Fruit fly (Drosophila melanogaster) whole organism, embryonic: ENCODE results near the gene CG43059.

Source experiments
- Antp ChIP-seq: fragments of 200-800 bp; sonication (Bioruptor generic); optimal IDR thresholded peaks from 3 replicates; lab custom pipeline; 2016; ENCODE audit warnings: missing biosample characterization, missing genetic modification characterization
- Asciz ChIP-seq: fragments of 200-800 bp; sonication (Bioruptor generic); optimal IDR thresholded peaks from 2 replicates; lab custom pipeline; 2017; ENCODE audit warnings: missing biosample characterization, mild to moderate bottlenecking, missing genetic modification characterization, missing genetic modification reagents
- Bdp1 ChIP-seq: fragments of 200-800 bp; sonication (Bioruptor generic); optimal IDR thresholded peaks from 3 replicates; lab custom pipeline; 2016; ENCODE audit warnings: missing biosample characterization, missing genetic modification characterization
- CG10366 ChIP-seq: fragments of 200-800 bp; sonication (Bioruptor generic); IDR thresholded peaks from 2 replicates; pipeline ENCODE4 v1.3.6; 2022; ENCODE audit warnings: missing biosample characterization, missing genetic modification characterization
- CG12155 ChIP-seq: fragments of 200-800 bp; sonication (Bioruptor generic); optimal IDR thresholded peaks from 3 replicates; lab custom pipeline; 2016; ENCODE audit warnings: missing biosample characterization, missing genetic modification characterization
- CG1602 ChIP-seq: fragments of 200-800 bp; sonication (Bioruptor generic); optimal IDR thresholded peaks from 3 replicates; lab custom pipeline; 2016; ENCODE audit warnings: missing biosample characterization, missing genetic modification characterization
- CG1647 ChIP-seq: fragments of 200-800 bp; sonication (Bioruptor generic); optimal IDR thresholded peaks from 3 replicates; lab custom pipeline; 2016; ENCODE audit warnings: missing biosample characterization, missing genetic modification characterization
- CG18764 ChIP-seq: fragments of 200-800 bp; sonication (Bioruptor generic); optimal IDR thresholded peaks from 3 replicates; lab custom pipeline; 2016; ENCODE audit warnings: missing biosample characterization, missing genetic modification characterization
- CG2199 ChIP-seq: fragments of 200-800 bp; sonication (Bioruptor generic); IDR thresholded peaks from 3 replicates; pipeline ENCODE4 v1.3.6; 2022; ENCODE audit warnings: missing biosample characterization, missing genetic modification characterization
- CG6272 ChIP-seq: fragments of 200-800 bp; sonication (Bioruptor generic); IDR thresholded peaks from 2 replicates; pipeline ENCODE4 v1.3.6; 2022; ENCODE audit warnings: missing biosample characterization, missing genetic modification characterization
- CG6765 ChIP-seq: fragments of 200-800 bp; sonication (Bioruptor generic); optimal IDR thresholded peaks from 3 replicates; lab custom pipeline; 2017; ENCODE audit warnings: missing biosample characterization, mild to moderate bottlenecking, missing genetic modification characterization
- CG8924 ChIP-seq: fragments of 200-800 bp; optimal IDR thresholded peaks from 3 replicates; lab custom pipeline; 2019; ENCODE audit warnings: missing biosample characterization, mild to moderate bottlenecking, missing genetic modification characterization, moderate library complexity
- CG9215 ChIP-seq: fragments of 200-800 bp; sonication (Bioruptor generic); IDR thresholded peaks from 2 replicates; pipeline ENCODE4 v1.3.6; 2022; ENCODE audit warnings: missing biosample characterization, missing genetic modification characterization
- CG9609 ChIP-seq: fragments of 200-800 bp; sonication (Bioruptor generic); optimal IDR thresholded peaks from 3 replicates; lab custom pipeline; 2016; ENCODE audit warnings: missing biosample characterization, missing genetic modification characterization
- CTCF ChIP-seq: fragments of 200-800 bp; sonication (Bioruptor generic); optimal IDR thresholded peaks from 2 replicates; lab custom pipeline; 2017; ENCODE audit warnings: missing biosample characterization, mild to moderate bottlenecking, missing genetic modification characterization, moderate library complexity
- D ChIP-seq, 2 experiments: fragments of 200-800 bp in 1 of 2; fragments of >200 bp in 1 of 2; sonication (Bioruptor generic) in 1 of 2; optimal IDR thresholded peaks; 2 replicates in 1 of 2; 3 replicates in 1 of 2; lab custom pipeline; 2017; ENCODE audit warnings: mild to moderate bottlenecking in 1 of 2, missing biosample characterization in 1 of 2, missing genetic modification characterization in 1 of 2, missing genetic modification reagents in 1 of 2
- Dad ChIP-seq: fragments of 200-800 bp; sonication (Bioruptor generic); optimal IDR thresholded peaks from 3 replicates; lab custom pipeline; 2016; ENCODE audit warnings: missing biosample characterization, missing genetic modification characterization
- Dbx ChIP-seq: fragments of 200-800 bp; sonication (Bioruptor generic); IDR thresholded peaks from 3 replicates; pipeline ENCODE4 v1.3.6; 2022; ENCODE audit warnings: missing biosample characterization, missing genetic modification characterization
- Dip3 ChIP-seq: fragments of 200-800 bp; sonication (Bioruptor generic); optimal IDR thresholded peaks from 3 replicates; lab custom pipeline; 2016; ENCODE audit warnings: missing biosample characterization, missing genetic modification characterization
- Fer1 ChIP-seq: fragments of 200-800 bp; sonication (Bioruptor generic); optimal IDR thresholded peaks from 2 replicates; lab custom pipeline; 2017; ENCODE audit warnings: missing biosample characterization, mild to moderate bottlenecking, missing genetic modification characterization
- Fer2 ChIP-seq: fragments of 200-800 bp; sonication (Bioruptor generic); optimal IDR thresholded peaks from 2 replicates; lab custom pipeline; 2018; ENCODE audit warnings: missing biosample characterization, mild to moderate bottlenecking, missing genetic modification characterization, moderate library complexity
- Fer3 ChIP-seq: fragments of 200-800 bp; sonication (Bioruptor generic); optimal IDR thresholded peaks from 2 replicates; lab custom pipeline; 2018; ENCODE audit warnings: missing biosample characterization, mild to moderate bottlenecking, missing genetic modification characterization, moderate library complexity
- HLHmδ ChIP-seq: fragments of 200-800 bp; sonication (Bioruptor generic); optimal IDR thresholded peaks from 2 replicates; lab custom pipeline; 2018; ENCODE audit warnings: missing biosample characterization, mild to moderate bottlenecking, missing genetic modification characterization, moderate library complexity
- MBD-R2 ChIP-seq: fragments of 200-800 bp; sonication (Bioruptor generic); IDR thresholded peaks from 2 replicates; pipeline ENCODE4 v1.3.6; 2022; ENCODE audit warnings: missing biosample characterization, missing genetic modification characterization
- Mad ChIP-seq: fragments of 200-800 bp; sonication (Bioruptor generic); optimal IDR thresholded peaks from 2 replicates; lab custom pipeline; 2016; ENCODE audit warnings: missing biosample characterization, missing genetic modification characterization
- Med ChIP-seq: fragments of 200-800 bp; sonication (Bioruptor generic); peaks from one replicate; lab custom pipeline; 2016; ENCODE audit warnings: missing biosample characterization, missing genetic modification characterization, mild to moderate bottlenecking, inconsistent platforms, moderate library complexity
- Myb ChIP-seq: fragments of 200-800 bp; sonication (Bioruptor generic); optimal IDR thresholded peaks from 2 replicates; lab custom pipeline; 2016; ENCODE audit warnings: missing biosample characterization, missing genetic modification characterization
- Neu2 ChIP-seq: fragments of 200-800 bp; sonication (Bioruptor generic); optimal IDR thresholded peaks from 3 replicates; lab custom pipeline; 2016; ENCODE audit warnings: missing biosample characterization, missing genetic modification characterization, borderline replicate concordance
- Nf-YB ChIP-seq: fragments of 200-800 bp; sonication (Bioruptor generic); optimal IDR thresholded peaks from 3 replicates; lab custom pipeline; 2019; ENCODE audit warnings: missing biosample characterization, mild to moderate bottlenecking, missing genetic modification characterization, moderate library complexity
- Nf-YC ChIP-seq: fragments of 200-800 bp; optimal IDR thresholded peaks from 3 replicates; lab custom pipeline; 2019; ENCODE audit warnings: missing biosample characterization, mild to moderate bottlenecking, missing genetic modification characterization, moderate library complexity
- Rfx ChIP-seq: fragments of 200-800 bp; sonication (Bioruptor generic); IDR thresholded peaks from 2 replicates; pipeline ENCODE4 v1.3.6; 2022; ENCODE audit warnings: missing biosample characterization, missing genetic modification characterization
- Sry-β ChIP-seq: fragments of 200-800 bp; sonication (Bioruptor generic); optimal IDR thresholded peaks from 2 replicates; lab custom pipeline; 2018; ENCODE audit warnings: missing biosample characterization, mild to moderate bottlenecking, missing genetic modification characterization, moderate library complexity
- Ssrp ChIP-seq: fragments of 200-800 bp; sonication (Bioruptor generic); optimal IDR thresholded peaks from 2 replicates; lab custom pipeline; 2018; ENCODE audit warnings: missing biosample characterization, mild to moderate bottlenecking, missing genetic modification characterization, moderate library complexity
- caup ChIP-seq: fragments of 200-800 bp; sonication (Bioruptor generic); optimal IDR thresholded peaks from 3 replicates; lab custom pipeline; 2017; ENCODE audit warnings: missing biosample characterization, mild to moderate bottlenecking, missing genetic modification characterization, moderate library complexity; ENCODE audit not compliant: severe bottlenecking
- chif ChIP-seq, 2 experiments: fragments of 200-800 bp; sonication (Bioruptor generic); optimal IDR thresholded peaks; 3 replicates each; lab custom pipeline; 2016; ENCODE audit warnings: missing biosample characterization in 2 of 2, missing genetic modification characterization in 2 of 2
- disco-r ChIP-seq: fragments of 200-800 bp; sonication (Bioruptor generic); optimal IDR thresholded peaks from 2 replicates; lab custom pipeline; 2016; ENCODE audit warnings: missing biosample characterization, missing genetic modification characterization
- exex ChIP-seq: fragments of 200-800 bp; sonication (Bioruptor generic); optimal IDR thresholded peaks from 4 replicates; lab custom pipeline; 2018; ENCODE audit warnings: missing biosample characterization, mild to moderate bottlenecking, missing genetic modification characterization, moderate library complexity
- fd64A ChIP-seq: fragments of 200-800 bp; sonication (Bioruptor generic); optimal IDR thresholded peaks from 3 replicates; lab custom pipeline; 2018; ENCODE audit warnings: missing biosample characterization, mild to moderate bottlenecking, missing genetic modification characterization
- gem ChIP-seq: fragments of 200-800 bp; sonication (Bioruptor generic); optimal IDR thresholded peaks from 2 replicates; lab custom pipeline; 2019; ENCODE audit warnings: missing biosample characterization, mild to moderate bottlenecking, missing genetic modification characterization, moderate library complexity
- hkb ChIP-seq, 2 experiments: fragments of 200-800 bp in 1 of 2; fragments of >200 bp in 1 of 2; sonication (Bioruptor generic) in 1 of 2; IDR thresholded peaks in 1 of 2; optimal IDR thresholded peaks in 1 of 2; 2 replicates each; pipeline versions ENCODE4 v1.3.6 to Lab custom; 2017 to 2022; ENCODE audit warnings: missing biosample characterization in 1 of 2, missing genetic modification characterization in 1 of 2
- knrl ChIP-seq: fragments of 200-800 bp; sonication (Bioruptor generic); IDR thresholded peaks from 3 replicates; pipeline ENCODE4 v1.3.6; 2022; ENCODE audit warnings: missing biosample characterization, missing genetic modification characterization; ENCODE audit not compliant: partially characterized antibody
- mam ChIP-seq: fragments of 200-800 bp; sonication (Bioruptor generic); optimal IDR thresholded peaks from 3 replicates; lab custom pipeline; 2016; ENCODE audit warnings: missing biosample characterization, missing genetic modification characterization
- mld ChIP-seq: fragments of 200-800 bp; sonication (Bioruptor generic); IDR thresholded peaks from 3 replicates; pipeline ENCODE4 v1.3.6; 2022; ENCODE audit warnings: missing biosample characterization, missing genetic modification characterization; ENCODE audit not compliant: partially characterized antibody
- nau ChIP-seq: fragments of 200-800 bp; sonication (Bioruptor generic); optimal IDR thresholded peaks from 3 replicates; lab custom pipeline; 2017; ENCODE audit warnings: missing biosample characterization, mild to moderate bottlenecking, missing genetic modification characterization, missing genetic modification reagents
- phol ChIP-seq: fragments of 200-800 bp; sonication (Bioruptor generic); optimal IDR thresholded peaks from 3 replicates; lab custom pipeline; 2018; ENCODE audit warnings: missing biosample characterization, mild to moderate bottlenecking, missing genetic modification characterization, moderate library complexity
- pnt ChIP-seq: fragments of 200-800 bp; sonication (Bioruptor generic); optimal IDR thresholded peaks from 3 replicates; lab custom pipeline; 2016; ENCODE audit warnings: missing biosample characterization, missing genetic modification characterization
- salm ChIP-seq: fragments of 200-800 bp; sonication (Bioruptor generic); optimal IDR thresholded peaks from 2 replicates; lab custom pipeline; 2018; ENCODE audit warnings: missing biosample characterization, mild to moderate bottlenecking, missing genetic modification characterization
- scrt ChIP-seq: fragments of 200-800 bp; sonication (Bioruptor generic); optimal IDR thresholded peaks from 2 replicates; lab custom pipeline; 2018; ENCODE audit warnings: missing biosample characterization, mild to moderate bottlenecking, missing genetic modification characterization, moderate library complexity
- unc-4 ChIP-seq: fragments of 200-800 bp; sonication (Bioruptor generic); IDR thresholded peaks from 2 replicates; pipeline ENCODE4 v1.3.6; 2022; ENCODE audit warnings: missing biosample characterization, missing genetic modification characterization; ENCODE audit not compliant: partially characterized antibody

CG43059 gene

dm6 chr3L:8308891-8309352, 9.8 kb downstream of the CG43059 start, which contains the start of gene BI-1 (continued):
- TF ChIP-seq mam (GFP tag; lab: Kevin White, UChicago) = peak; percentile 58
- peak; percentile 75 for TF ChIP-seq gem (tag; lab: Kevin White, UChicago)
- no peak for TF ChIP-seq HLHmδ (GFP tag; lab: Kevin White, UChicago)
- TF ChIP-seq Mad = peak; percentile 27
- TF ChIP-seq Neu2 (GFP tag; lab: Kevin White, UChicago) = no peak
- peak; percentile 74; the same call in 2 of the 3 replicates for TF ChIP-seq Dbx (GFP tag; lab: Robert Waterston, UW)
- no peak for TF ChIP-seq unc-4 (GFP tag; lab: Robert Waterston, UW)
- TF ChIP-seq CG6765 (GFP tag; lab: Kevin White, UChicago) = peak; percentile 56
- peak; percentile 54 for TF ChIP-seq exex (tag; lab: Kevin White, UChicago)
- TF ChIP-seq Sry-β = peak; percentile 99
- peak; percentile 32 for TF ChIP-seq Bdp1
- peak; percentile 76 for TF ChIP-seq caup (GFP tag; lab: Kevin White, UChicago)
- TF ChIP-seq Dad (GFP tag; lab: Kevin White, UChicago) = peak; percentile 55
- peak; percentile 41 for TF ChIP-seq Nf-YB (GFP tag; lab: Kevin White, UChicago)
- TF ChIP-seq Med (GFP tag; lab: Kevin White, UChicago) = peak; percentile 66
- no peak for TF ChIP-seq D (optimal IDR thresholded peaks at IDR 0.05; lab: Kevin White, UChicago)
- peak; percentile 44 for TF ChIP-seq D (GFP tag; optimal IDR thresholded peaks at IDR 0.05; lab: Kevin White, UChicago)
- TF ChIP-seq hkb (optimal IDR thresholded peaks at IDR 0.05; lab: Kevin White, UChicago) = peak; percentile 82
- TF ChIP-seq hkb (GFP tag; IDR thresholded peaks at IDR 0.05; lab: Robert Waterston, UW) = no peak
- TF ChIP-seq knrl (GFP tag; lab: Robert Waterston, UW) = 0 out of 3 replicates have a peak, but pooled peaks have one; percentile 23
- peak; percentile 69 for TF ChIP-seq Fer3 (tag; lab: Kevin White, UChicago)
- 0 out of 2 replicates have a peak, but pooled peaks have one; percentile 7 for TF ChIP-seq CG10366 (GFP tag; lab: Robert Waterston, UW)
- TF ChIP-seq Dip3 (GFP tag; lab: Kevin White, UChicago) = peak; percentile 32
- peak; percentile 81 for TF ChIP-seq phol (tag; lab: Kevin White, UChicago)
- TF ChIP-seq CG9215 (GFP tag; lab: Robert Waterston, UW) = no peak; the same call in 1 of the 2 replicates
- TF ChIP-seq Nf-YC (tag; lab: Kevin White, UChicago) = peak; percentile 74
- TF ChIP-seq CG12155 (GFP tag; lab: Kevin White, UChicago) = peak; percentile 58
- TF ChIP-seq CG2199 (GFP tag; lab: Robert Waterston, UW) = no peak
- TF ChIP-seq nau (GFP tag; lab: Kevin White, UChicago) = no peak
- TF ChIP-seq chif (GFP tag; optimal IDR thresholded peaks at IDR 0.05; lab: Kevin White, UChicago) = peak in 1 of 2 experiments; percentile 0
- TF ChIP-seq CG1602 (GFP tag; lab: Kevin White, UChicago) = peak; percentile 43
- TF ChIP-seq scrt (GFP tag; lab: Kevin White, UChicago) = peak; percentile 67
- peak; percentile 0 for TF ChIP-seq salm
- TF ChIP-seq Rfx (GFP tag; lab: Robert Waterston, UW) = peak; percentile 69; the same call in 1 of the 2 replicates
- no peak for TF ChIP-seq mld (GFP tag; lab: Robert Waterston, UW)
- TF ChIP-seq CG8924 (tag; lab: Kevin White, UChicago) = no peak
- no peak for TF ChIP-seq pnt
- peak; percentile 58 for TF ChIP-seq CG18764 (GFP tag; lab: Kevin White, UChicago)
- 0 out of 2 replicates have a peak, but pooled peaks have one; percentile 16 for TF ChIP-seq CG6272 (GFP tag; lab: Robert Waterston, UW)
- TF ChIP-seq Ssrp (tag; lab: Kevin White, UChicago) = peak; percentile 39
- TF ChIP-seq Fer1 (GFP tag; lab: Kevin White, UChicago) = peak; percentile 78
- TF ChIP-seq Fer2 (tag; lab: Kevin White, UChicago) = peak; percentile 60
- no peak for TF ChIP-seq fd64A (GFP tag; lab: Kevin White, UChicago)
- no peak for TF ChIP-seq Asciz (GFP tag; lab: Kevin White, UChicago)
- peak; percentile 41 for TF ChIP-seq CG1647 (GFP tag; lab: Kevin White, UChicago)
- peak; percentile 50 for TF ChIP-seq MBD-R2 (GFP tag; lab: Robert Waterston, UW)
- TF ChIP-seq disco-r (GFP tag; lab: Kevin White, UChicago) = peak; percentile 23
- peak; percentile 22 for TF ChIP-seq CTCF (GFP tag; lab: Kevin White, UChicago)
- peak; percentile 31 for TF ChIP-seq Myb (GFP tag; lab: Kevin White, UChicago)
- peak; percentile 43 for TF ChIP-seq Antp (GFP tag; lab: Kevin White, UChicago)
- no peak for TF ChIP-seq CG9609
